Worm (Caenorhabditis elegans) whole organism, L4/young adult: ENCODE measurements around the gene ran-3.

ENCODE experiments used
- W03F9.2 ChIP-seq: fragments of 150-350 bp; optimal IDR thresholded peaks from 2 replicates; lab custom pipeline; 2014; ENCODE audit warnings: missing biosample characterization, missing genetic modification characterization
- dao-5 ChIP-seq: sonication (generic microtip); optimal IDR thresholded peaks from 2 replicates; lab custom pipeline; 2016; ENCODE audit warnings: missing genotype, missing genetic modification characterization, moderate library complexity, missing compliant biosample characterization
- him-1 ChIP-seq: sonication (generic microtip); optimal IDR thresholded peaks from 2 replicates; lab custom pipeline; 2016; ENCODE audit warnings: missing genotype, missing genetic modification reagents, missing genetic modification characterization, missing compliant biosample characterization

ce11 chrII:8283158-8283717 is 41.6 kb downstream of the ran-3 start, which contains the start of the genes nst-1 and cct-4:
- no peak for TF ChIP-seq him-1 (tag; lab: Kevin White, UChicago)
- no peak for TF ChIP-seq dao-5
- peak; percentile 61 for TF ChIP-seq W03F9.2 (tag; lab: Kevin White, UChicago)
